Fruit fly (Drosophila melanogaster): ENCODE results near the gene bif.

The bif gene

dm6 chrX:11720138-11720537 is 41.4 kb downstream of the bif start, which contains the start of gene Tango10 (continued):
- no peak for TF ChIP-seq NC2α (GFP tag; optimal IDR thresholded peaks at IDR 0.05)
- no peak for TF ChIP-seq Neu2 (GFP tag; optimal IDR thresholded peaks at IDR 0.05; ENCODE audit: borderline replicate concordance)
- TF ChIP-seq CG9609 (GFP tag; optimal IDR thresholded peaks at IDR 0.05): no peak
- TF ChIP-seq D (optimal IDR thresholded peaks at IDR 0.05): no peak
- TF ChIP-seq D (GFP tag; optimal IDR thresholded peaks at IDR 0.05): no peak
- peak; percentile 78; the same call in 2 of the 3 replicates for TF ChIP-seq zen2 (GFP tag; IDR thresholded peaks at IDR 0.05; ENCODE audit: partially characterized antibody)
- TF ChIP-seq stwl (tag; optimal IDR thresholded peaks at IDR 0.05): peak; percentile 44
- TF ChIP-seq sc (optimal IDR thresholded peaks at IDR 0.05): no peak
- TF ChIP-seq sc (GFP tag; optimal IDR thresholded peaks at IDR 0.05): no peak
- no peak for TF ChIP-seq Mad (GFP tag; optimal IDR thresholded peaks at IDR 0.05)
- no peak for TF ChIP-seq CG12236 (GFP tag; optimal IDR thresholded peaks at IDR 0.05)
- peak; percentile 42 for TF ChIP-seq CG9437 (GFP tag; optimal IDR thresholded peaks at IDR 0.05)
- peak; percentile 65 for TF ChIP-seq CG3847 (GFP tag; IDR thresholded peaks at IDR 0.05)
- TF ChIP-seq CG9797 (GFP tag; optimal IDR thresholded peaks at IDR 0.05): peak; percentile 38
- no peak for TF ChIP-seq Drgx (GFP tag; IDR thresholded peaks at IDR 0.05)
- no peak for TF ChIP-seq sima (GFP tag; optimal IDR thresholded peaks at IDR 0.05)
- TF ChIP-seq Six4 (GFP tag; optimal IDR thresholded peaks at IDR 0.05): no peak
- no peak for TF ChIP-seq gcm (GFP tag; optimal IDR thresholded peaks at IDR 0.05)
- peak; percentile 60 for TF ChIP-seq dmrt11E (tag; optimal IDR thresholded peaks at IDR 0.05)
- no peak for TF ChIP-seq CG2875 (GFP tag; optimal IDR thresholded peaks at IDR 0.05)
- TF ChIP-seq da (GFP tag; optimal IDR thresholded peaks at IDR 0.05): no peak
- peak; percentile 71; the same call in 2 of the 3 replicates for TF ChIP-seq CG14860 (GFP tag; IDR thresholded peaks at IDR 0.05; ENCODE audit: partially characterized antibody)
- TF ChIP-seq pnt (GFP tag; optimal IDR thresholded peaks at IDR 0.05): peak; percentile 21
- no peak for TF ChIP-seq Sox100B (GFP tag; optimal IDR thresholded peaks at IDR 0.05)
- no peak for TF ChIP-seq Hand (GFP tag; optimal IDR thresholded peaks at IDR 0.05)
- peak; percentile 24; the same call in 1 of the 2 replicates for TF ChIP-seq al (GFP tag; IDR thresholded peaks at IDR 0.05)
- peak; percentile 83 for TF ChIP-seq amos (GFP tag; IDR thresholded peaks at IDR 0.05; ENCODE audit: partially characterized antibody)
- TF ChIP-seq CG18011 (GFP tag; optimal IDR thresholded peaks at IDR 0.05): no peak
- TF ChIP-seq Dbx (GFP tag; IDR thresholded peaks at IDR 0.05): peak; percentile 75
- no peak for TF ChIP-seq Atf3 (GFP tag; optimal IDR thresholded peaks at IDR 0.05)
- peak; percentile 37 for TF ChIP-seq Max (GFP tag; optimal IDR thresholded peaks at IDR 0.05)
- TF ChIP-seq Hr3 (GFP tag; optimal IDR thresholded peaks at IDR 0.05): peak; percentile 42
- TF ChIP-seq CG8944 (GFP tag; optimal IDR thresholded peaks at IDR 0.05): no peak
- TF ChIP-seq bigmax (GFP tag; optimal IDR thresholded peaks at IDR 0.05): no peak
- TF ChIP-seq Xbp1 (GFP tag; optimal IDR thresholded peaks at IDR 0.05): peak; percentile 67
- no peak for TF ChIP-seq fru (optimal IDR thresholded peaks at IDR 0.05)
- TF ChIP-seq CG6272 (GFP tag; IDR thresholded peaks at IDR 0.05): peak; percentile 61
- no peak for TF ChIP-seq fd64A (GFP tag; optimal IDR thresholded peaks at IDR 0.05)
- peak; percentile 57 for TF ChIP-seq Hmr (GFP tag; optimal IDR thresholded peaks at IDR 0.05)
- peak; percentile 18 for TF ChIP-seq CG12219 (GFP tag; optimal IDR thresholded peaks at IDR 0.05)
- TF ChIP-seq CG2678 (tag; optimal IDR thresholded peaks at IDR 0.05): no peak
- TF ChIP-seq gsb (GFP tag; IDR thresholded peaks at IDR 0.05): 0 out of 2 replicates have a peak, but pooled peaks have one; percentile 21
- TF ChIP-seq ranshi (GFP tag; IDR thresholded peaks at IDR 0.05): peak; percentile 50; the same call in 1 of the 2 replicates
- TF ChIP-seq ci (GFP tag; IDR thresholded peaks at IDR 0.05): peak; percentile 61; the same call in 2 of the 3 replicates
- TF ChIP-seq nerfin-1 (tag; optimal IDR thresholded peaks at IDR 0.05): peak; percentile 51
- peak; percentile 60 for TF ChIP-seq nmo (GFP tag; optimal IDR thresholded peaks at IDR 0.05)
- peak; percentile 71 for TF ChIP-seq gro (GFP tag; optimal IDR thresholded peaks at IDR 0.05)
- TF ChIP-seq ssp (GFP tag; IDR thresholded peaks at IDR 0.05): peak; percentile 37
- 0 out of 2 replicates have a peak, but pooled peaks have one; percentile 43 for TF ChIP-seq CG10959 (GFP tag; IDR thresholded peaks at IDR 0.05)
- TF ChIP-seq Med (GFP tag): peak; percentile 78
- no peak for TF ChIP-seq tio (GFP tag; optimal IDR thresholded peaks at IDR 0.05)
- TF ChIP-seq CG10274 (GFP tag; optimal IDR thresholded peaks at IDR 0.05): no peak

Measured in whole organism, embryonic.